Fruit fly (Drosophila melanogaster) S2 (cell line): ENCODE measurements around the gene CG33920.

Experiments
- CG8478 ChIP-seq: fragments of >200 bp; optimal IDR thresholded peaks from 2 replicates; lab custom pipeline; 2018
- CTCF ChIP-seq, 2 experiments: fragments of >200 bp; optimal IDR thresholded peaks; 2 replicates each; lab custom pipeline; 2018

The CG33920 gene

DNA sequence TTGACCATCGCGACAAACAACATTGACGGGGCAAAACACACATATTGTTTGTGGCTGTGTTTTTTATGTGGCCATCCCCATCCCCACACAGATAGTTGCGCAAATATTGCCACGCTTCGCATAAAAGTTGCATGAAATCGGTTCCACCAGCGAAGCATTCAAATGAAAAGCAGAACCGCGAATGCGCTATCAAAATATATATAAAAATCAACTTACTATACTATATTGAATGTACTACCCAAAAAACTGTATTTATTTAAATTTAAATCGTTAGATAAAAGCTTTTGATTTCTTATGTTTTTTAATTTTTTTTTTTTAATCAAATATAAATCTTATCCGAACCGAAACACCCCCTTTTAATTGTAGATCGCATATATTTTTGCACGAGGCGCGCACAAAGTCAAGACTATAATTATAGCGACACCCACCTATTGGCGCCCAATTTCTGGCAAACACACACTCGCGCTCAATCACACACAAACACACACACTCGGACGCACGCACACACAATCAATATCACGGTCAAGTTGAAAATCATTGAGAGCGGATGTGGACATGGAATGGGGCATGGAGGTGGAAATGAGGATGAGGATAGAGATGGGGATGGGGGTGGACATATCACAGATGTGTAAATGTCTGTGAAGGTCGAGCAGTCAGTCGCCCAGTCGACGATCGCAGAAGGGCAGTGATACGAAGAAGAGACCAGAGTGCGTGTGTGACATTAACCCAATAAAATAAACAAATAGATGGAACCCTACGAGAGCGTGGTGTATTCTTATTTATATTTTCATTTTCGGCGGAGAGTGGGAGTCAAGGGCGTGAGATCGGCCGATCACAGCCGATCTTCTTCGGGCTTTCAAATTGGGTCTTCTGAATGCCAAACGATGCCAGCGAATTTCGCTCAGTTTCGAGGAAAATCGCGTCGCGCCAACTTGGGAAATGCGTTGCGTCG, 6.2 kb downstream of the CG33920 start, which contains the start of gene CanA1:
Gene CanA1, plus strand, starts transcription at position 902 of the 952 bp plus-strand sequence.
- TF ChIP-seq CG8478 (lab: Kevin White, UChicago), result no peak
- TF ChIP-seq CTCF (optimal IDR thresholded peaks at IDR 0.05; lab: Kevin White, UChicago), result no peak

DNA sequence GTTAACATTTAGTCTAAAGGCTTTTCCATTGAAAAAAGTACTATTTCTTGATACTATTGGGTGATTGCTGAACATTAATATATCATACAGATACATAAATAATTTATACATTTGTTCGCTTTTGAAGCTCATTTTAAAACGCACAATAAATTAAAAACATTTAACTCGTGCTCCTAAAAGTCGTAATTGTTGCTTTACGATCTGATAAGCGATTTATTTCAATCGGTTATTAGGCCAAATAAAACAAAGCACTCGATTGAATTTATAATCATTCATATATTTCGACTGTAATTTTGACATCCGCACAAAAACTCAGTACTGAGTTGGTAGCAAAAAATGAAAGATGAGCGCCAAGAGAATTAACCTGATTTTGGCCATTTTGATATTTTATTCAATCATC, 9.9 kb downstream of the CG33920 start, which contains the start of gene CG33773:
Gene CG33773, plus strand, starts transcription at position 301 of the 400 bp plus-strand sequence.
- TF ChIP-seq CG8478 (lab: Kevin White, UChicago), result no peak
- TF ChIP-seq CTCF (optimal IDR thresholded peaks at IDR 0.05; lab: Kevin White, UChicago), result no peak

DNA sequence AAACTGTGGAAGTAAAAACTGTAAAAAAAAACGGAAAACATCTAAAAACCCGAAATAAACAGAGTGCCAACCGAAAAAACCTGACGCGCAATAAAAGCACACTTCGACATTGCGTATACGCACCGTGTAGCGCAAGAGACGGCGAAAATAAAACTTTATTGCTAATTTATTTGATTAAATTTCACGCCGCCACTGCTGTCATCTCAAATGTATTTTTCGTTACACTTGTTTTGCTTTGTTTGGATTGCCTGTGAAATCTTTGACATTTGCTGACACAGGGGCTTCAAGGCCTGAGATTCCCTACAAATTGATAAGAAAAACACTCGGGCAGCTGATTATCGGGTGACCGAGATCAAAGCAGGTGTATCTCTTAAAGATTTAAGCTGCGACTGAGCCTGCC, 24.1 kb downstream of the CG33920 start:
- TF ChIP-seq CG8478 (lab: Kevin White, UChicago), result no peak
- no peak for TF ChIP-seq CTCF (optimal IDR thresholded peaks at IDR 0.05; lab: Kevin White, UChicago)

DNA sequence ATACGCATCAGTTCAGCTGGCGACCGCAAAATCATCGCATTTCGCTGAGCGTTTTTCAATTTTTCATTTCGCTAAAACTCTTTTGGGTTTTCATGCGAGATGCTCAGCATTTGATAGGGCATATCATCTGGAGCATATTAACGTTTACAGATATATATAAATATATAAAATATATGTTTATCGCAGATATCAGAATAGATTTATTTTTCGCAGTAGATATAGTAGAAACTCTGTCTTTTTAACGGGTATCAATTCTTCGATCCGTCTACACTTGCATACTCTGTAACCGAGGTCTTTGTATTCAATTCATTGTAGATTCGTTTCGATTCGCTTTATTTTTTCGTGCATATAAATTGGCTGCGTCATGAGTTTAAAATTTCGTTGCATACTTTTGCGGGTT, 25.2 kb downstream of the CG33920 start:
- no peak for TF ChIP-seq CG8478 (lab: Kevin White, UChicago)
- no peak for TF ChIP-seq CTCF (optimal IDR thresholded peaks at IDR 0.05; lab: Kevin White, UChicago)

DNA sequence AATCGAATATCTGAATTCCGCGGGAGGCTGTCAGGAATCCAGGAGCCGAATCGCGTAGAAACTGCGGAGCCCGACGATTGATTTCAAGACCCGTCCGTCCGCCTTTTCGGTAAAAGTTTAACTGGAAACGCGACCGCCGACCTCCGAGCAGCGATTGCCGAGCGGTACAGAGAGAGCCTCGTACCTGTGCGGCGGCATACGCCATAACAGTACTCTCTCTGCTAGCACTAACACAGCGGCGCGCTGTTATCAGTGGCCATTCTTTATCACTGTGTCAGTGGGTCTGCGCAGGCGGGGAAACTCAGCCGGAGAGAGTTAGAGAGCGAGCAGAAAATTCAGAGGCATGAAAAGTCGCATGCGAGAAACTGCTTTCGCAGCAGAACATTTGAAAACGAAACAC, 28.2 kb downstream of the CG33920 start, which contains the start of gene 5-HT7:
Gene 5-HT7, minus strand, starts transcription at position 161 of the 400 bp plus-strand sequence.
- TF ChIP-seq CTCF (optimal IDR thresholded peaks at IDR 0.05; lab: Kevin White, UChicago), result no peak
- TF ChIP-seq CG8478 (lab: Kevin White, UChicago), result no peak

dm6 chr3R:31010086-31010485, 34.8 kb downstream of the CG33920 start:
- TF ChIP-seq CTCF (optimal IDR thresholded peaks at IDR 0.05; lab: Kevin White, UChicago), result no peak
- TF ChIP-seq CG8478 (lab: Kevin White, UChicago), result no peak

dm6 chr3R:31006599-31006998, 38.3 kb downstream of the CG33920 start:
- no peak for TF ChIP-seq CG8478 (lab: Kevin White, UChicago)
- no peak for TF ChIP-seq CTCF (optimal IDR thresholded peaks at IDR 0.05; lab: Kevin White, UChicago)
